Worm (Caenorhabditis elegans) whole organism, mixed stage, embryonic: ENCODE data around the gene nstp-10.

ENCODE experiments used
- M03D4.4 ChIP-seq: sonication (generic microtip); optimal IDR thresholded peaks from 2 replicates; lab custom pipeline; 2017; ENCODE audit warnings: mild to moderate bottlenecking, missing genetic modification characterization, missing compliant biosample characterization
- bed-3 ChIP-seq: fragments of 200-800 bp; sonication (Bioruptor generic); optimal IDR thresholded peaks from 3 replicates; lab custom pipeline; 2018; ENCODE audit warnings: mild to moderate bottlenecking, missing genetic modification characterization, moderate library complexity, missing compliant biosample characterization
- ces-1 ChIP-seq: fragments of 150-350 bp; optimal IDR thresholded peaks from 2 replicates; lab custom pipeline; 2014; ENCODE audit warnings: missing biosample characterization, missing genetic modification reagents, missing genetic modification characterization
- cnd-1 ChIP-seq: fragments of 200-800 bp; sonication (Bioruptor generic); optimal IDR thresholded peaks from 2 replicates; lab custom pipeline; 2018; ENCODE audit warnings: mild to moderate bottlenecking, missing genetic modification characterization, missing compliant biosample characterization
- drap-1 ChIP-seq: fragments of 200-800 bp; sonication (Bioruptor generic); optimal IDR thresholded peaks from 3 replicates; lab custom pipeline; 2018; ENCODE audit warnings: mild to moderate bottlenecking, missing genetic modification characterization, missing compliant biosample characterization
- elt-1 ChIP-seq: sonication (generic microtip); optimal IDR thresholded peaks from 2 replicates; lab custom pipeline; 2017; ENCODE audit warnings: missing genetic modification characterization, mild to moderate bottlenecking, missing compliant biosample characterization, antibody characterized with exemption, moderate library complexity, borderline replicate concordance; ENCODE audit not compliant: insufficient read depth
- elt-3 ChIP-seq: fragments of 150-350 bp; optimal IDR thresholded peaks from 2 replicates; lab custom pipeline; 2014; ENCODE audit warnings: missing biosample characterization, missing genetic modification characterization
- flh-1 ChIP-seq: fragments of 200-800 bp; sonication (Bioruptor generic); optimal IDR thresholded peaks from 2 replicates; lab custom pipeline; 2018; ENCODE audit warnings: mild to moderate bottlenecking, missing genetic modification characterization, moderate library complexity, missing compliant biosample characterization
- ham-2 ChIP-seq: fragments of 200-800 bp; sonication (Bioruptor generic); optimal IDR thresholded peaks from 2 replicates; lab custom pipeline; 2018; ENCODE audit warnings: mild to moderate bottlenecking, missing genetic modification characterization, missing compliant biosample characterization
- hlh-1 ChIP-seq: fragments of 150-350 bp; optimal IDR thresholded peaks from 2 replicates; lab custom pipeline; 2014; ENCODE audit warnings: missing biosample characterization, missing genetic modification reagents, missing genetic modification characterization
- lin-13 ChIP-seq: fragments of 150-350 bp; optimal IDR thresholded peaks from 2 replicates; lab custom pipeline; 2014; ENCODE audit warnings: missing biosample characterization, missing genetic modification characterization
- lin-32 ChIP-seq: fragments of 200-800 bp; sonication (Bioruptor generic); optimal IDR thresholded peaks from 2 replicates; lab custom pipeline; 2018; ENCODE audit warnings: mild to moderate bottlenecking, missing genetic modification characterization, missing compliant biosample characterization
- lsy-2 ChIP-seq: fragments of 150-350 bp; optimal IDR thresholded peaks from 2 replicates; lab custom pipeline; 2014; ENCODE audit warnings: missing biosample characterization, missing genetic modification characterization
- mep-1 ChIP-seq: fragments of 150-350 bp; optimal IDR thresholded peaks from 2 replicates; lab custom pipeline; 2017; ENCODE audit warnings: missing biosample characterization, missing genetic modification reagents, missing genetic modification characterization, inconsistent platforms
- mls-2 ChIP-seq: sonication (generic microtip); optimal IDR thresholded peaks from 2 replicates; lab custom pipeline; 2016; ENCODE audit warnings: mild to moderate bottlenecking, missing genetic modification characterization, moderate library complexity, missing compliant biosample characterization
- nhr-12 ChIP-seq: fragments of 150-350 bp; optimal IDR thresholded peaks from 2 replicates; lab custom pipeline; 2014; ENCODE audit warnings: missing biosample characterization, missing genetic modification characterization
- nhr-2 ChIP-seq: fragments of 150-350 bp; optimal IDR thresholded peaks from 2 replicates; lab custom pipeline; 2014; ENCODE audit warnings: missing biosample characterization, missing genetic modification characterization
- nhr-237 ChIP-seq: fragments of 150-350 bp; optimal IDR thresholded peaks from 2 replicates; lab custom pipeline; 2014; ENCODE audit warnings: missing biosample characterization, missing genetic modification characterization
- nhr-28 ChIP-seq: fragments of 150-350 bp; optimal IDR thresholded peaks from 2 replicates; lab custom pipeline; 2014; ENCODE audit warnings: missing biosample characterization, missing genetic modification characterization
- nhr-76 ChIP-seq: sonication (generic microtip); optimal IDR thresholded peaks from 2 replicates; lab custom pipeline; 2017; ENCODE audit warnings: missing biosample characterization, missing genetic modification characterization
- pha-4 ChIP-seq: fragments of 150-350 bp; optimal IDR thresholded peaks from 2 replicates; lab custom pipeline; 2018; ENCODE audit warnings: missing biosample characterization, missing genetic modification reagents, missing genetic modification characterization
- sem-2 ChIP-seq: fragments of 200-800 bp; sonication (Bioruptor generic); optimal IDR thresholded peaks from 2 replicates; lab custom pipeline; 2018; ENCODE audit warnings: mild to moderate bottlenecking, missing genetic modification characterization, missing compliant biosample characterization
- snpc-4 ChIP-seq: fragments of 150-350 bp; optimal IDR thresholded peaks from 2 replicates; lab custom pipeline; 2014; ENCODE audit warnings: missing biosample characterization, missing genetic modification characterization
- sptf-1 ChIP-seq: sonication (generic microtip); optimal IDR thresholded peaks from 2 replicates; lab custom pipeline; 2017; ENCODE audit warnings: mild to moderate bottlenecking, missing genetic modification characterization, moderate library complexity, missing compliant biosample characterization
- unc-120 ChIP-seq: sonication (generic microtip); optimal IDR thresholded peaks from 2 replicates; lab custom pipeline; 2017; ENCODE audit warnings: missing genetic modification characterization, missing compliant biosample characterization; ENCODE audit not compliant: poor library complexity, severe bottlenecking
- unc-39 ChIP-seq: fragments of 150-350 bp; optimal IDR thresholded peaks from 2 replicates; lab custom pipeline; 2014; ENCODE audit warnings: missing biosample characterization, missing genetic modification characterization
- unc-62 ChIP-seq: fragments of 150-350 bp; optimal IDR thresholded peaks from 2 replicates; lab custom pipeline; 2014; ENCODE audit warnings: missing biosample characterization, missing genetic modification reagents, missing genetic modification characterization
- zip-8 ChIP-seq: fragments of 150-350 bp; optimal IDR thresholded peaks from 2 replicates; lab custom pipeline; 2014; ENCODE audit warnings: missing biosample characterization, missing genetic modification characterization
- ztf-11 ChIP-seq: fragments of 150-350 bp; optimal IDR thresholded peaks from 2 replicates; lab custom pipeline; 2014; ENCODE audit warnings: missing biosample characterization, missing genetic modification characterization

The nstp-10 gene

ce11 chrV:9549459-9549858, at the start of gene nstp-10:
Gene nstp-10, minus strand, starts transcription at chrV:9549836.
- TF ChIP-seq lsy-2 (tag; lab: Kevin White, UChicago) = peak; percentile 84
- peak; percentile 28 for TF ChIP-seq ces-1 (GFP tag; lab: Kevin White, UChicago)
- TF ChIP-seq unc-39 (tag; lab: Kevin White, UChicago) = no peak
- TF ChIP-seq lin-13 (tag; lab: Kevin White, UChicago) = peak; percentile 47
- TF ChIP-seq mep-1 (tag; lab: Kevin White, UChicago) = peak; percentile 81
- no peak for TF ChIP-seq cnd-1 (tag; lab: Kevin White, UChicago)
- peak; percentile 8 for TF ChIP-seq nhr-237 (tag; lab: Kevin White, UChicago)

- TF ChIP-seq cnd-1 (tag; lab: Kevin White, UChicago) = no peak
- TF ChIP-seq nhr-12 = no peak
- TF ChIP-seq elt-1 (tag; lab: Kevin White, UChicago) = no peak
- TF ChIP-seq ham-2 (GFP tag; lab: Kevin White, UChicago) = no peak
- no peak for TF ChIP-seq snpc-4 (tag; lab: Kevin White, UChicago)
- TF ChIP-seq nhr-76 (tag; lab: Kevin White, UChicago) = no peak
- no peak for TF ChIP-seq unc-62
- no peak for TF ChIP-seq sptf-1 (tag; lab: Kevin White, UChicago)
- no peak for TF ChIP-seq lin-32 (GFP tag; lab: Kevin White, UChicago)
- TF ChIP-seq drap-1 (GFP tag; lab: Kevin White, UChicago) = no peak
- TF ChIP-seq nhr-2 = no peak
- no peak for TF ChIP-seq zip-8
- no peak for TF ChIP-seq flh-1 (GFP tag; lab: Kevin White, UChicago)
- no peak for TF ChIP-seq bed-3 (GFP tag; lab: Kevin White, UChicago)
- TF ChIP-seq ztf-11 (tag; lab: Kevin White, UChicago) = no peak
- no peak for TF ChIP-seq nhr-237 (tag; lab: Kevin White, UChicago)
- TF ChIP-seq nhr-28 (tag; lab: Kevin White, UChicago) = no peak
- TF ChIP-seq, all 35 proteins: peak for 0
Measured at ce11 chrV:9590317-9590716, 40.7 kb upstream of the nstp-10 start, which contains the start of gene K09G1.2. Gene K09G1.2, plus strand, starts transcription at chrV:9590617.

- peak; percentile 36 for TF ChIP-seq elt-1 (tag; lab: Kevin White, UChicago)
- TF ChIP-seq unc-39 (tag; lab: Kevin White, UChicago) = no peak
- no peak for TF ChIP-seq elt-3 (tag; lab: Kevin White, UChicago)
- TF ChIP-seq sem-2 (GFP tag; lab: Kevin White, UChicago) = no peak
- TF ChIP-seq, all 35 proteins: peak for 1
Measured at ce11 chrV:9588574-9588973, 38.9 kb upstream of the nstp-10 start.

ce11 chrV:9587619-9588018, 38.0 kb upstream of the nstp-10 start:
- TF ChIP-seq elt-1 (tag; lab: Kevin White, UChicago) (peak; percentile 63), ces-1 (GFP tag; lab: Kevin White, UChicago) (no peak)

ce11 chrV:9584263-9584662, 34.6 kb upstream of the nstp-10 start:
- TF ChIP-seq unc-120 (tag; lab: Kevin White, UChicago) (no peak), sptf-1 (tag; lab: Kevin White, UChicago) (no peak), lin-13 (tag; lab: Kevin White, UChicago) (no peak), lsy-2 (tag; lab: Kevin White, UChicago) (no peak), M03D4.4 (no peak), unc-62 (no peak), ham-2 (GFP tag; lab: Kevin White, UChicago) (no peak), pha-4 (tag; lab: Kevin White, UChicago) (no peak), lin-32 (GFP tag; lab: Kevin White, UChicago) (no peak), drap-1 (GFP tag; lab: Kevin White, UChicago) (no peak), zip-8 (no peak), nhr-76 (tag; lab: Kevin White, UChicago) (no peak)

ce11 chrV:9583323-9583644, 33.6 kb upstream of the nstp-10 start, which contains the start of gene K09G1.1:
Gene K09G1.1, plus strand, starts transcription at chrV:9583545.
- TF ChIP-seq nhr-12 (no peak), mls-2 (no peak), hlh-1 (tag; lab: Kevin White, UChicago) (no peak), lin-13 (tag; lab: Kevin White, UChicago) (no peak), unc-120 (tag; lab: Kevin White, UChicago) (no peak), sem-2 (GFP tag; lab: Kevin White, UChicago) (no peak), unc-39 (tag; lab: Kevin White, UChicago) (no peak)
